Worm (Caenorhabditis elegans) whole organism, young adult: ENCODE data around the gene syd-2.

Source experiments
- B0019.2 ChIP-seq: fragments of 200-800 bp; sonication (Bioruptor generic); conservative IDR thresholded peaks from 2 replicates; pipeline ENCODE4 v1.3.6; 2022; ENCODE audit warnings: missing genetic modification reagents, missing genetic modification characterization, missing compliant biosample characterization
- F23B12.7 ChIP-seq: sonication (generic microtip); optimal IDR thresholded peaks from 2 replicates; lab custom pipeline; 2017; ENCODE audit warnings: missing genetic modification characterization, mild to moderate bottlenecking, missing compliant biosample characterization, antibody characterized with exemption, moderate library complexity; ENCODE audit not compliant: insufficient read depth
- T26A5.8 ChIP-seq: sonication (generic microtip); optimal IDR thresholded peaks from 2 replicates; lab custom pipeline; 2016; ENCODE audit warnings: missing genetic modification characterization, missing compliant biosample characterization
- Y56A3A.18 ChIP-seq: fragments of 200-800 bp; sonication (Bioruptor generic); IDR thresholded peaks from 2 replicates; pipeline ENCODE4 v1.3.6; 2022; ENCODE audit warnings: missing genetic modification reagents, missing genetic modification characterization, missing compliant biosample characterization
- Y67H2A.10 ChIP-seq: fragments of 200-800 bp; sonication (Bioruptor generic); conservative IDR thresholded peaks from 2 replicates; pipeline ENCODE4 v1.3.6; 2022; ENCODE audit warnings: missing genetic modification reagents, missing genetic modification characterization, missing compliant biosample characterization
- ZK185.1 ChIP-seq: sonication (generic microtip); optimal IDR thresholded peaks from 2 replicates; lab custom pipeline; 2016; ENCODE audit warnings: mild to moderate bottlenecking, missing genetic modification characterization, missing compliant biosample characterization; ENCODE audit not compliant: poor library complexity, severe bottlenecking
- akir-1 ChIP-seq: fragments of 200-800 bp; sonication (Bioruptor generic); optimal IDR thresholded peaks from 2 replicates; lab custom pipeline; 2018; ENCODE audit warnings: mild to moderate bottlenecking, missing genetic modification characterization, moderate library complexity, missing compliant biosample characterization
- ama-1 ChIP-seq, 3 experiments: fragments of 150-350 bp in 1 of 3; sonication (generic microtip) in 2 of 3; optimal IDR thresholded peaks; 2 replicates each; lab custom pipeline; 2014 to 2018; ENCODE audit warnings: missing biosample characterization in 2 of 3, missing genetic modification characterization in 2 of 3, missing genetic modification reagents in 2 of 3
- attf-5 ChIP-seq: fragments of 200-800 bp; sonication (Bioruptor generic); optimal IDR thresholded peaks from 2 replicates; lab custom pipeline; 2018; ENCODE audit warnings: mild to moderate bottlenecking, missing genetic modification characterization, missing compliant biosample characterization
- bed-2 ChIP-seq: fragments of 200-800 bp; sonication (Bioruptor generic); IDR thresholded peaks from 2 replicates; pipeline ENCODE4 v1.3.6; 2022; ENCODE audit warnings: missing genetic modification reagents, missing genetic modification characterization, missing compliant biosample characterization
- ceh-100 ChIP-seq: fragments of 200-800 bp; sonication (Bioruptor generic); IDR thresholded peaks from 2 replicates; pipeline ENCODE4 v1.3.6; 2022; ENCODE audit warnings: missing genetic modification reagents, missing genetic modification characterization, missing compliant biosample characterization
- ceh-27 ChIP-seq: fragments of 200-800 bp; sonication (Bioruptor generic); optimal IDR thresholded peaks from 2 replicates; lab custom pipeline; 2018; ENCODE audit warnings: mild to moderate bottlenecking, missing genetic modification characterization, moderate library complexity, missing compliant biosample characterization
- ceh-91 ChIP-seq: fragments of 200-800 bp; sonication (Bioruptor generic); IDR thresholded peaks from 2 replicates; pipeline ENCODE4 v1.3.6; 2022; ENCODE audit warnings: missing genetic modification reagents, missing genetic modification characterization, missing compliant biosample characterization
- die-1 ChIP-seq: sonication (generic microtip); optimal IDR thresholded peaks from 2 replicates; lab custom pipeline; 2016; ENCODE audit warnings: missing genotype, mild to moderate bottlenecking, missing genetic modification characterization, missing compliant biosample characterization
- dox-1 ChIP-seq: fragments of 200-800 bp; sonication (Bioruptor generic); IDR thresholded peaks from 2 replicates; pipeline ENCODE4 v1.3.6; 2022; ENCODE audit warnings: missing genetic modification reagents, missing genetic modification characterization, missing compliant biosample characterization
- efl-1 ChIP-seq: fragments of 150-350 bp; optimal IDR thresholded peaks from 2 replicates; lab custom pipeline; 2014; ENCODE audit warnings: missing biosample characterization, missing genetic modification reagents, missing genetic modification characterization
- hmg-1.2 ChIP-seq: fragments of 200-800 bp; sonication (Bioruptor generic); IDR thresholded peaks from 2 replicates; pipeline ENCODE4 v1.3.6; 2022; ENCODE audit warnings: missing genetic modification reagents, missing genetic modification characterization, missing compliant biosample characterization
- hrde-1 ChIP-seq: sonication (generic microtip); optimal IDR thresholded peaks from 2 replicates; lab custom pipeline; 2016; ENCODE audit warnings: missing genetic modification characterization, mild to moderate bottlenecking, missing compliant biosample characterization, moderate library complexity, missing genotype, missing genetic modification reagents, borderline replicate concordance
- lin-54 ChIP-seq: fragments of 200-800 bp; sonication (Bioruptor generic); optimal IDR thresholded peaks from 2 replicates; lab custom pipeline; 2018; ENCODE audit warnings: mild to moderate bottlenecking, missing genetic modification characterization, missing compliant biosample characterization
- lsy-27 ChIP-seq: sonication (generic microtip); optimal IDR thresholded peaks from 2 replicates; lab custom pipeline; 2017; ENCODE audit warnings: missing genetic modification characterization, mild to moderate bottlenecking, missing compliant biosample characterization, antibody characterized with exemption, missing genotype, borderline replicate concordance; ENCODE audit not compliant: insufficient read depth
- madf-3 ChIP-seq: fragments of 200-800 bp; sonication (Bioruptor generic); IDR thresholded peaks from 2 replicates; pipeline ENCODE4 v1.3.6; 2022; ENCODE audit warnings: missing genetic modification reagents, missing genetic modification characterization, missing compliant biosample characterization
- mel-28 ChIP-seq: sonication (generic microtip); optimal IDR thresholded peaks from 2 replicates; lab custom pipeline; 2016; ENCODE audit warnings: borderline replicate concordance, mild to moderate bottlenecking, missing genetic modification characterization, missing compliant biosample characterization
- mes-4 ChIP-seq: sonication (generic microtip); optimal IDR thresholded peaks from 2 replicates; lab custom pipeline; 2016; ENCODE audit warnings: missing genotype, missing genetic modification characterization, missing compliant biosample characterization
- nfyb-1 ChIP-seq: fragments of 200-800 bp; sonication (Bioruptor generic); IDR thresholded peaks from 2 replicates; pipeline ENCODE4 v1.3.6; 2022; ENCODE audit warnings: missing genetic modification reagents, missing genetic modification characterization, missing compliant biosample characterization
- nhr-80 ChIP-seq: sonication (generic microtip); optimal IDR thresholded peaks from 2 replicates; lab custom pipeline; 2016; ENCODE audit warnings: missing genetic modification characterization, missing compliant biosample characterization
- nhr-90 ChIP-seq: sonication (generic microtip); optimal IDR thresholded peaks from 2 replicates; lab custom pipeline; 2016; ENCODE audit warnings: missing genotype, mild to moderate bottlenecking, missing genetic modification characterization, missing compliant biosample characterization
- rpc-1 ChIP-seq, 2 experiments: fragments of 150-350 bp in 1 of 2; sonication (generic microtip) in 1 of 2; optimal IDR thresholded peaks; 2 replicates each; lab custom pipeline; 2014 to 2018; ENCODE audit warnings: missing biosample characterization in 1 of 2, missing genetic modification characterization in 1 of 2, missing genetic modification reagents in 1 of 2, missing genotype in 1 of 2
- snpc-3.4 ChIP-seq: sonication (generic microtip); optimal IDR thresholded peaks from 2 replicates; lab custom pipeline; 2017; ENCODE audit warnings: missing genetic modification characterization, mild to moderate bottlenecking, missing compliant biosample characterization, antibody characterized with exemption, moderate library complexity, missing genotype, missing genetic modification reagents
- somi-1 ChIP-seq: fragments of 200-800 bp; sonication (Bioruptor generic); optimal IDR thresholded peaks from 2 replicates; lab custom pipeline; 2018; ENCODE audit warnings: mild to moderate bottlenecking, missing genetic modification characterization, missing compliant biosample characterization
- ztf-28 ChIP-seq: fragments of 200-800 bp; sonication (Bioruptor generic); IDR thresholded peaks from 2 replicates; pipeline ENCODE4 v1.3.6; 2022; ENCODE audit warnings: missing genetic modification reagents, missing genetic modification characterization, missing compliant biosample characterization

Gene syd-2

DNA sequence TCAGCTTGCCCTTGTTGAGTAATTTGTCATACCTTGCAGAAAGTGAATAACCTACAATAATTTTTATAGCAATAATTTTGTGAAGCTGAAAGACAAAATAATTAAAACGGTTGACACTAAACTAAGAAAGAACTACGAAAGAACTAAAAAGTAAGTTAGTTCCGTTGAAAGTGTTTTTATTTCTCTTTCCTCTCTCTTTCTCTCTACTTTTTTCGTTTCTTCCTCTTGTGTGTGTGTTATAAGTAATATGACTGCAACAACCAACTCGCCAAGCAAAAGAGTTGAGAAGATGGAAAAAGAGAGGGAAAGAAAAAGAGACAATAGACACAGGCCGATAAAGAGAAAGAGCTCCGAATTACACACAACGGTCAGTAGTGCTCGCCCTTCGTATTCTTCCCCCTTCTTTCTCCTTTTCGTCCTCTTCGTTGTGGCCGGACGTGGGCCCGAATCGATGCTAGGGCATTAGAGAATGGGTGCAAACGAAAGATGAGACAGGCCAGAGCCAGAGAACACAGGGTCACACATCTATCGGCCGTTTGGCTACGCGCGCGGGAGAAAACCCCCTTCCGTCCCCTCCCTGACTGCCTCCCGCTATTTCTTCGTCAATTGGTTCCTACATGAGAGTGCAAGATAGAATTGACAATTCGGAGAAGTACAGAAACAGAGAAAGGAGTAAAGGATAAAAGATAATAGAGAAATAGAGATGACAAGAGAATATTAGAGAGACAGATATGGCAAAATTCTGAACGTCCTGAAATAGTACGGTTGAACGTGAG is at the start of gene syd-2 (continued):
- TF ChIP-seq ama-1 (optimal IDR thresholded peaks at IDR 0.05; lab: Kevin White, UChicago) (no peak), ama-1 (GFP tag; optimal IDR thresholded peaks at IDR 0.05; lab: Kevin White, UChicago) (no peak), somi-1 (GFP tag; lab: Kevin White, UChicago) (peak; percentile 75), mes-4 (no peak), ceh-91 (GFP tag; lab: Robert Waterston, UW) (no peak), efl-1 (GFP tag; lab: Kevin White, UChicago) (no peak), hrde-1 (tag; lab: Kevin White, UChicago) (no peak), T26A5.8 (tag; lab: Kevin White, UChicago) (no peak), Y67H2A.10 (GFP tag; lab: Robert Waterston, UW) (no peak), ztf-28 (no peak)

DNA sequence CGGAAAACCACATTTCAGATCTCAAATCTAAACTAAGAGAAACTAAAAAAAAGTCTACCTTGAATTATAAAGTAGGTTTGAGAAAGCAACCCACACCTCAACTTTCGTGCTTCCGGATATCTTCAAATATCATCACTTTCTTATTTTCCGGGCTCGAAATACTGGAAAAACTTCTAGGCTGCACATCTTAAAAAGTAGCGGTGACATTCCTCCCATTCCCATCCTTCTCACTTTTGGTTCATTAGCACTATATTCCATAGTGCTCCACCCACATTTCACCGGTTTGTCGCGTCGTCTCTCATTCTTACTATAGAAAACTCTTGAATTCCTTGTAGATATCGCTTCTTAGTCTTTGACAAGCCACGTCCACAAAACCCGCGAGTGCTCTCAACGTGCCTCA is 49.3 kb upstream of the syd-2 start, which contains the start of gene flp-19:
TSS of gene flp-19 (plus strand) at position 301 of the 400 bp plus-strand sequence.
- TF ChIP-seq B0019.2: no peak
- TF ChIP-seq efl-1 (GFP tag; lab: Kevin White, UChicago): no peak

DNA sequence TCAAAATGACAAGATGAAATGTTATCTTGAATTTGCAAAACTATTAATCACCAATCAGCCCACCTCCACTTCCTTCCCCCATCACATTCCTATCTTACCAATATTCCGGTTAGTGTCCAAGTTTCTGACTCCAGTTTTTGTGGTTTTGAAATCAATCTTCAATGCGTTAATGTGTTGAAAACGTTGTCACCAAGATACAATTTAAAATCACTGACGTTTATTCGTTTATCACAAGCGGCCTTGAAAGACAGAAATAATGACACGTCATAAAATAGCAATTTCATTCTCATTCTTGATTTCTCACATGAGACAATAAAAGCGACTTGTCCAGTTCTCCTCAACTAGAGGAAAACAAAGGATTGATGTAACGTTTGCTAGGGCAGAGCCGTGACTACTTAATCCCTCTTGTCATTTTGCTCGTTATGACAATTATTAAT is 44.7 kb upstream of the syd-2 start:
- TF ChIP-seq nhr-90 (tag; lab: Kevin White, UChicago) (no peak), lin-54 (GFP tag; lab: Kevin White, UChicago) (no peak), rpc-1 (optimal IDR thresholded peaks at IDR 0.05; lab: Kevin White, UChicago) (no peak), rpc-1 (tag; optimal IDR thresholded peaks at IDR 0.05; lab: Kevin White, UChicago) (no peak), snpc-3.4 (no peak), mel-28 (no peak), akir-1 (GFP tag; lab: Kevin White, UChicago) (no peak), F23B12.7 (tag; lab: Kevin White, UChicago) (no peak), madf-3 (GFP tag; lab: Robert Waterston, UW) (no peak), ceh-27 (GFP tag; lab: Kevin White, UChicago) (no peak), bed-2 (GFP tag; lab: Robert Waterston, UW) (no peak)

- TF ChIP-seq attf-5 (GFP tag; lab: Kevin White, UChicago) (no peak), nhr-80 (tag; lab: Kevin White, UChicago) (peak; percentile 31), lsy-27 (tag; lab: Kevin White, UChicago) (no peak), hmg-1.2 (GFP tag; lab: Robert Waterston, UW) (peak; percentile 72; the same call in 1 of the 2 replicates), nfyb-1 (GFP tag; lab: Robert Waterston, UW) (no peak)
Measured at ce11 chrX:10597554-10598191, 42.6 kb upstream of the syd-2 start.

DNA sequence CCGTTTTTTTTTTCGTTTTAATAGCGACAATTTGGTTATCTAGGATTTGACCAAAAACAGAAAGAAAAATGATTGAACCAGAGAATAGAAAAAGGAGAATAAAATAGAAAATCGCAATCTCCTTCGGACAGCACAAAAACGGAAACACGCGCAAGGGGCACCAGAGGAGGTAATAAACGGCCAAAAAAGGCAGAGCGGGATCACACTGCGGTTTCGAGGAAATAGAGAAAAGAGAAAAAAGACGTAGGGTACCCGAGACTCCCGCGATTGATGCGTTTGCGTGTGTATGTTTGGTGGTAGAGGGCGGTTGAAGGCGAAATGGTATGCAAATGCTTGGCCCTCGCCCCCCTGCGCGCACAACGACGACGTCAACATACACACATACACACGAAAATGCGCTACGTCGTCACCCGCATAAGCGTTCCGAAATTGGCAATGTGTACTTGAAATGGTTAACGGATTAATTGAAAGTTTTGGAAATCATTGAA is 41.4 kb upstream of the syd-2 start:
- no peak for TF ChIP-seq die-1 (tag; lab: Kevin White, UChicago)
- no peak for TF ChIP-seq ceh-27 (GFP tag; lab: Kevin White, UChicago)
- no peak for TF ChIP-seq efl-1 (GFP tag; lab: Kevin White, UChicago)
- no peak for TF ChIP-seq ceh-100
- TF ChIP-seq lsy-27 (tag; lab: Kevin White, UChicago): no peak
- TF ChIP-seq ZK185.1 (tag; lab: Kevin White, UChicago): no peak
- TF ChIP-seq Y56A3A.18 (GFP tag; lab: Robert Waterston, UW): no peak
- no peak for TF ChIP-seq dox-1 (GFP tag; lab: Robert Waterston, UW)
